Fruit fly (Drosophila melanogaster): ENCODE results near the gene CG5177.

The CG5177 gene

dm6 chr2L:7433957-7434736, 29.1 kb downstream of the CG5177 start (continued):
- peak; percentile 89 for TF ChIP-seq tgo (GFP tag; IDR thresholded peaks at IDR 0.05)
- TF ChIP-seq Hr3 (GFP tag; optimal IDR thresholded peaks at IDR 0.05), result peak; percentile 68
- no peak for TF ChIP-seq CG18764 (GFP tag; optimal IDR thresholded peaks at IDR 0.05)
- TF ChIP-seq CG17361 (GFP tag; IDR thresholded peaks at IDR 0.05), result peak; percentile 69

dm6 chr2L:7434737-7435356, 29.8 kb downstream of the CG5177 start:
- TF ChIP-seq CG11085 (GFP tag; IDR thresholded peaks at IDR 0.05) (peak; percentile 37; the same call in 1 of the 2 replicates), CG14441 (GFP tag; IDR thresholded peaks at IDR 0.05) (peak; percentile 56; the same call in 1 of the 2 replicates), unpg (GFP tag; optimal IDR thresholded peaks at IDR 0.05) (peak; percentile 8), Dip2 (GFP tag; IDR thresholded peaks at IDR 0.05) (no peak), CG12155 (GFP tag; optimal IDR thresholded peaks at IDR 0.05) (peak; percentile 12), B-H1 (GFP tag; IDR thresholded peaks at IDR 0.05) (peak; percentile 18; the same call in 1 of the 3 replicates), CG7786 (GFP tag; optimal IDR thresholded peaks at IDR 0.05) (no peak), BEAF-32 (GFP tag; optimal IDR thresholded peaks at IDR 0.05) (no peak), Taf1 (GFP tag; IDR thresholded peaks at IDR 0.05) (peak; percentile 74), CrebB (tag; optimal IDR thresholded peaks at IDR 0.05) (peak; percentile 29), CG2712 (tag; optimal IDR thresholded peaks at IDR 0.05) (peak; percentile 41), br (optimal IDR thresholded peaks at IDR 0.05) (no peak), Hand (GFP tag; optimal IDR thresholded peaks at IDR 0.05) (peak; percentile 11), sob (GFP tag; IDR thresholded peaks at IDR 0.05) (0 out of 2 replicates have a peak, but pooled peaks have one; percentile 36), Abd-B (GFP tag; optimal IDR thresholded peaks at IDR 0.05) (peak; percentile 3), CG32772 (GFP tag; IDR thresholded peaks at IDR 0.05) (peak; percentile 40), aop (GFP tag; IDR thresholded peaks at IDR 0.05) (no peak), CG30403 (GFP tag; optimal IDR thresholded peaks at IDR 0.05) (peak; percentile 27), Dll (GFP tag; IDR thresholded peaks at IDR 0.05; ENCODE audit: partially characterized antibody) (no peak), Ada2b (GFP tag; IDR thresholded peaks at IDR 0.05) (peak; percentile 50), Blimp-1 (GFP tag; optimal IDR thresholded peaks at IDR 0.05) (peak; percentile 36), CG1832 (GFP tag; optimal IDR thresholded peaks at IDR 0.05) (no peak), CG11695 (GFP tag; IDR thresholded peaks at IDR 0.05) (peak; percentile 77), CG10366 (GFP tag; IDR thresholded peaks at IDR 0.05) (peak; percentile 14; the same call in 1 of the 2 replicates), slbo (GFP tag; IDR thresholded peaks at IDR 0.05) (peak; percentile 79), H2.0 (GFP tag; IDR thresholded peaks at IDR 0.05) (peak; percentile 35), ham (GFP tag; IDR thresholded peaks at IDR 0.05) (no peak), CG1792 (GFP tag; optimal IDR thresholded peaks at IDR 0.05) (no peak), dmrt99B (tag; optimal IDR thresholded peaks at IDR 0.05) (peak; percentile 12), PHDP (tag; optimal IDR thresholded peaks at IDR 0.05) (peak; percentile 43), CG31441 (GFP tag; IDR thresholded peaks at IDR 0.05) (0 out of 2 replicates have a peak, but pooled peaks have one; percentile 15), sna (GFP tag; IDR thresholded peaks at IDR 0.05; ENCODE audit: partially characterized antibody) (no peak), Fer3 (tag; optimal IDR thresholded peaks at IDR 0.05) (peak; percentile 62), CG17385 (GFP tag; optimal IDR thresholded peaks at IDR 0.05) (peak; percentile 9), ap (GFP tag; IDR thresholded peaks at IDR 0.05) (0 out of 2 replicates have a peak, but pooled peaks have one; percentile 22), crc (GFP tag; optimal IDR thresholded peaks at IDR 0.05) (no peak), grau (tag; optimal IDR thresholded peaks at IDR 0.05) (peak; percentile 83), D19A (tag; optimal IDR thresholded peaks at IDR 0.05) (peak; percentile 19), CG31224 (GFP tag; IDR thresholded peaks at IDR 0.05) (peak; percentile 19; the same call in 1 of the 2 replicates), dpn (GFP tag; optimal IDR thresholded peaks at IDR 0.05) (peak in 1 of 2 experiments; percentile 48), CG2678 (tag; optimal IDR thresholded peaks at IDR 0.05) (peak; percentile 66), CG7357 (GFP tag; IDR thresholded peaks at IDR 0.05) (0 out of 3 replicates have a peak, but pooled peaks have one; percentile 35), pita (GFP tag; optimal IDR thresholded peaks at IDR 0.05) (no peak)

Data from whole organism, embryonic.